Fruit fly (Drosophila melanogaster) whole organism, embryonic: ENCODE measurements around the gene CG13653.

Source experiments
- ATbp ChIP-seq: fragments of 200-800 bp; sonication (Bioruptor generic); optimal IDR thresholded peaks from 2 replicates; lab custom pipeline; 2017; ENCODE audit warnings: missing biosample characterization, mild to moderate bottlenecking, missing genetic modification characterization, missing genetic modification reagents
- B-H2 ChIP-seq: fragments of 200-800 bp; sonication (Bioruptor generic); optimal IDR thresholded peaks from 2 replicates; lab custom pipeline; 2018; ENCODE audit warnings: missing biosample characterization, mild to moderate bottlenecking, missing genetic modification characterization
- Bgb ChIP-seq: fragments of 200-800 bp; sonication (Bioruptor generic); IDR thresholded peaks from 2 replicates; pipeline ENCODE4 v1.3.6; 2022; ENCODE audit warnings: missing biosample characterization, missing genetic modification characterization; ENCODE audit not compliant: partially characterized antibody
- CG10321 ChIP-seq: fragments of 200-800 bp; sonication (Bioruptor generic); IDR thresholded peaks from 2 replicates; pipeline ENCODE4 v1.3.6; 2022; ENCODE audit warnings: missing biosample characterization, missing genetic modification characterization
- CG12236 ChIP-seq: fragments of 200-800 bp; sonication (Bioruptor generic); optimal IDR thresholded peaks from 2 replicates; lab custom pipeline; 2016; ENCODE audit warnings: missing biosample characterization, missing genetic modification characterization
- CG12942 ChIP-seq: fragments of 200-800 bp; sonication (Bioruptor generic); optimal IDR thresholded peaks from 3 replicates; lab custom pipeline; 2016; ENCODE audit warnings: missing biosample characterization, missing genetic modification characterization
- CG1647 ChIP-seq: fragments of 200-800 bp; sonication (Bioruptor generic); optimal IDR thresholded peaks from 3 replicates; lab custom pipeline; 2016; ENCODE audit warnings: missing biosample characterization, missing genetic modification characterization
- CG16815 ChIP-seq: fragments of 200-800 bp; sonication (Bioruptor generic); optimal IDR thresholded peaks from 3 replicates; lab custom pipeline; 2017; ENCODE audit warnings: missing biosample characterization, mild to moderate bottlenecking, missing genetic modification characterization
- CG17328 ChIP-seq: fragments of 200-800 bp; sonication (Bioruptor generic); IDR thresholded peaks from 2 replicates; pipeline ENCODE4 v1.3.6; 2022; ENCODE audit warnings: missing biosample characterization, missing genetic modification characterization
- CG17802 ChIP-seq: fragments of 200-800 bp; sonication (Bioruptor generic); optimal IDR thresholded peaks from 2 replicates; lab custom pipeline; 2018; ENCODE audit warnings: missing biosample characterization, mild to moderate bottlenecking, missing genetic modification characterization, moderate library complexity
- CG2202 ChIP-seq: fragments of 200-800 bp; sonication (Bioruptor generic); optimal IDR thresholded peaks from 2 replicates; lab custom pipeline; 2018; ENCODE audit warnings: missing biosample characterization, mild to moderate bottlenecking, missing genetic modification characterization
- CG34422 ChIP-seq: fragments of 200-800 bp; sonication (Bioruptor generic); IDR thresholded peaks from 3 replicates; pipeline ENCODE4 v1.3.6; 2022; ENCODE audit warnings: missing biosample characterization, missing genetic modification characterization
- CG3838 ChIP-seq: fragments of 200-800 bp; sonication (Bioruptor generic); optimal IDR thresholded peaks from 3 replicates; lab custom pipeline; 2016; ENCODE audit warnings: missing biosample characterization, missing genetic modification characterization
- CG3847 ChIP-seq: fragments of 200-800 bp; sonication (Bioruptor generic); IDR thresholded peaks from 2 replicates; pipeline ENCODE4 v1.3.6; 2022; ENCODE audit warnings: missing biosample characterization, missing genetic modification characterization
- CG6689 ChIP-seq: fragments of 200-800 bp; sonication (Bioruptor generic); IDR thresholded peaks from 2 replicates; pipeline ENCODE4 v1.3.6; 2022; ENCODE audit warnings: missing biosample characterization, missing genetic modification characterization
- CG6765 ChIP-seq: fragments of 200-800 bp; sonication (Bioruptor generic); optimal IDR thresholded peaks from 3 replicates; lab custom pipeline; 2017; ENCODE audit warnings: missing biosample characterization, mild to moderate bottlenecking, missing genetic modification characterization
- Chrac-16 ChIP-seq: fragments of 200-800 bp; sonication (Bioruptor generic); optimal IDR thresholded peaks from 3 replicates; lab custom pipeline; 2016; ENCODE audit warnings: missing biosample characterization, missing genetic modification characterization
- CkIIα-i1 ChIP-seq: fragments of 200-800 bp; sonication (Bioruptor generic); IDR thresholded peaks from 2 replicates; pipeline ENCODE4 v1.3.6; 2022; ENCODE audit warnings: missing biosample characterization, missing genetic modification characterization
- Dbx ChIP-seq: fragments of 200-800 bp; sonication (Bioruptor generic); IDR thresholded peaks from 3 replicates; pipeline ENCODE4 v1.3.6; 2022; ENCODE audit warnings: missing biosample characterization, missing genetic modification characterization
- Deaf1 ChIP-seq: fragments of 200-800 bp; optimal IDR thresholded peaks from 3 replicates; lab custom pipeline; 2019; ENCODE audit warnings: missing biosample characterization, mild to moderate bottlenecking, missing genetic modification characterization, moderate library complexity
- Dll ChIP-seq: fragments of 200-800 bp; sonication (Bioruptor generic); IDR thresholded peaks from 4 replicates; pipeline ENCODE4 v1.3.6; 2022; ENCODE audit warnings: missing biosample characterization, missing genetic modification characterization; ENCODE audit not compliant: partially characterized antibody
- Doc2 ChIP-seq: fragments of 200-800 bp; sonication (Bioruptor generic); IDR thresholded peaks from 2 replicates; pipeline ENCODE4 v1.3.6; 2022; ENCODE audit warnings: missing biosample characterization, missing genetic modification characterization
- Dp ChIP-seq: fragments of 200-800 bp; sonication (Bioruptor generic); optimal IDR thresholded peaks from 2 replicates; lab custom pipeline; 2018; ENCODE audit warnings: missing biosample characterization, mild to moderate bottlenecking, missing genetic modification characterization, moderate library complexity
- E2f2 ChIP-seq: fragments of 200-800 bp; sonication (Bioruptor generic); IDR thresholded peaks from 2 replicates; pipeline ENCODE4 v1.3.6; 2022; ENCODE audit warnings: missing biosample characterization, missing genetic modification characterization
- Hr51 ChIP-seq, 2 experiments: fragments of 200-800 bp; sonication (Bioruptor generic); optimal IDR thresholded peaks; 2 replicates in 1 of 2; 3 replicates in 1 of 2; lab custom pipeline; 2016 to 2018; ENCODE audit warnings: missing biosample characterization in 2 of 2, missing genetic modification characterization in 2 of 2, mild to moderate bottlenecking in 1 of 2, moderate library complexity in 1 of 2
- Jarid2 ChIP-seq: fragments of 200-800 bp; sonication (Bioruptor generic); optimal IDR thresholded peaks from 3 replicates; lab custom pipeline; 2017; ENCODE audit warnings: mild to moderate bottlenecking, missing biosample characterization, missing genetic modification reagents, missing genetic modification characterization
- Lim3 ChIP-seq: fragments of 200-800 bp; sonication (Bioruptor generic); IDR thresholded peaks from 2 replicates; pipeline ENCODE4 v1.3.6; 2022; ENCODE audit warnings: missing biosample characterization, missing genetic modification characterization
- Optix ChIP-seq: fragments of 200-800 bp; sonication (Bioruptor generic); IDR thresholded peaks from 3 replicates; pipeline ENCODE4 v1.3.6; 2022; ENCODE audit warnings: missing biosample characterization, missing genetic modification characterization
- PHDP ChIP-seq: fragments of 200-800 bp; sonication (Bioruptor generic); optimal IDR thresholded peaks from 3 replicates; lab custom pipeline; 2018; ENCODE audit warnings: missing biosample characterization, mild to moderate bottlenecking, missing genetic modification characterization, moderate library complexity
- Rx ChIP-seq: fragments of 200-800 bp; sonication (Bioruptor generic); IDR thresholded peaks from 2 replicates; pipeline ENCODE4 v1.3.6; 2022; ENCODE audit warnings: missing biosample characterization, missing genetic modification characterization
- Stat92E ChIP-seq, 3 experiments: fragments of >200 bp in 2 of 3; fragments of 200-800 bp in 1 of 3; sonication (Bioruptor generic) in 1 of 3; optimal IDR thresholded peaks; 2 replicates each; lab custom pipeline; 2017 to 2019; ENCODE audit warnings: missing biosample characterization in 3 of 3, missing genetic modification characterization in 3 of 3, mild to moderate bottlenecking in 1 of 3, moderate library complexity in 1 of 3
- Usf ChIP-seq: fragments of 200-800 bp; sonication (Bioruptor generic); optimal IDR thresholded peaks from 2 replicates; lab custom pipeline; 2017; ENCODE audit warnings: missing genotype, missing biosample characterization, missing genetic modification characterization
- amos ChIP-seq: fragments of 200-800 bp; sonication (Bioruptor generic); IDR thresholded peaks from 2 replicates; pipeline ENCODE4 v1.3.6; 2022; ENCODE audit warnings: missing biosample characterization, missing genetic modification characterization; ENCODE audit not compliant: partially characterized antibody
- ap ChIP-seq: fragments of 200-800 bp; sonication (Bioruptor generic); IDR thresholded peaks from 2 replicates; pipeline ENCODE4 v1.3.6; 2022; ENCODE audit warnings: missing biosample characterization, missing genetic modification characterization
- az2 ChIP-seq: fragments of 200-800 bp; sonication (Bioruptor generic); optimal IDR thresholded peaks from 3 replicates; lab custom pipeline; 2016; ENCODE audit warnings: missing biosample characterization, missing genetic modification characterization
- caup ChIP-seq: fragments of 200-800 bp; sonication (Bioruptor generic); optimal IDR thresholded peaks from 3 replicates; lab custom pipeline; 2017; ENCODE audit warnings: missing biosample characterization, mild to moderate bottlenecking, missing genetic modification characterization, moderate library complexity; ENCODE audit not compliant: severe bottlenecking
- crc ChIP-seq: fragments of 200-800 bp; sonication (Bioruptor generic); optimal IDR thresholded peaks from 2 replicates; lab custom pipeline; 2016; ENCODE audit warnings: missing biosample characterization, missing genetic modification characterization
- en ChIP-seq: fragments of 200-800 bp; sonication (Bioruptor generic); optimal IDR thresholded peaks from 2 replicates; lab custom pipeline; 2016; ENCODE audit warnings: missing biosample characterization, missing genetic modification characterization
- fd96Cb ChIP-seq: fragments of 200-800 bp; sonication (Bioruptor generic); optimal IDR thresholded peaks from 2 replicates; lab custom pipeline; 2018; ENCODE audit warnings: missing biosample characterization, mild to moderate bottlenecking, missing genetic modification characterization, moderate library complexity
- insv ChIP-seq, 2 experiments: fragments of 200-800 bp; sonication (Bioruptor generic); optimal IDR thresholded peaks; 3 replicates each; lab custom pipeline; 2016 to 2018; ENCODE audit warnings: missing biosample characterization in 2 of 2, missing genetic modification characterization in 2 of 2
- jing ChIP-seq: fragments of 200-800 bp; sonication (Bioruptor generic); optimal IDR thresholded peaks from 2 replicates; lab custom pipeline; 2018; ENCODE audit warnings: missing biosample characterization, mild to moderate bottlenecking, missing genetic modification characterization
- klu ChIP-seq: fragments of 200-800 bp; sonication (Bioruptor generic); IDR thresholded peaks from 2 replicates; pipeline ENCODE4 v1.3.6; 2022; ENCODE audit warnings: missing biosample characterization, missing genetic modification characterization
- mam ChIP-seq: fragments of 200-800 bp; sonication (Bioruptor generic); optimal IDR thresholded peaks from 3 replicates; lab custom pipeline; 2016; ENCODE audit warnings: missing biosample characterization, missing genetic modification characterization
- pros ChIP-seq: fragments of 200-800 bp; sonication (Bioruptor generic); optimal IDR thresholded peaks from 3 replicates; lab custom pipeline; 2019; ENCODE audit warnings: missing biosample characterization, mild to moderate bottlenecking, missing genetic modification characterization, moderate library complexity
- sob ChIP-seq: fragments of 200-800 bp; sonication (Bioruptor generic); IDR thresholded peaks from 2 replicates; pipeline ENCODE4 v1.3.6; 2022; ENCODE audit warnings: missing biosample characterization, missing genetic modification characterization
- sug ChIP-seq: fragments of 200-800 bp; optimal IDR thresholded peaks from 2 replicates; lab custom pipeline; 2019; ENCODE audit warnings: missing biosample characterization, mild to moderate bottlenecking, missing genetic modification characterization, moderate library complexity
- tap ChIP-seq: fragments of 200-800 bp; optimal IDR thresholded peaks from 3 replicates; lab custom pipeline; 2019; ENCODE audit warnings: missing biosample characterization, mild to moderate bottlenecking, missing genetic modification characterization, moderate library complexity
- wor ChIP-seq: fragments of 200-800 bp; sonication (Bioruptor generic); IDR thresholded peaks from 2 replicates; pipeline ENCODE4 v1.3.6; 2022; ENCODE audit warnings: missing biosample characterization, missing genetic modification characterization
- zfh2 ChIP-seq: fragments of 200-800 bp; sonication (Bioruptor generic); optimal IDR thresholded peaks from 2 replicates; lab custom pipeline; 2016; ENCODE audit warnings: missing biosample characterization, missing genetic modification characterization

Gene CG13653

dm6 chr3R:25183484-25184442, 11.6 kb upstream of the CG13653 start, which contains the start of gene dan (continued):
- TF ChIP-seq CG16815 (GFP tag; lab: Kevin White, UChicago) = peak; percentile 32
- TF ChIP-seq Bgb (GFP tag; lab: Robert Waterston, UW) = no peak
- TF ChIP-seq Dbx (GFP tag; lab: Robert Waterston, UW) = no peak
- peak; percentile 39 for TF ChIP-seq CG6689 (GFP tag; lab: Robert Waterston, UW)
- TF ChIP-seq Dp (GFP tag; lab: Kevin White, UChicago) = no peak
- TF ChIP-seq caup (GFP tag; lab: Kevin White, UChicago) = peak; percentile 18
- no peak for TF ChIP-seq wor
- no peak for TF ChIP-seq CG34422 (GFP tag; lab: Robert Waterston, UW)
- TF ChIP-seq amos (GFP tag; lab: Robert Waterston, UW) = no peak
- TF ChIP-seq zfh2 (GFP tag; lab: Kevin White, UChicago) = no peak
- no peak for TF ChIP-seq en
- no peak for TF ChIP-seq jing (GFP tag; lab: Kevin White, UChicago)
- peak; percentile 26 for TF ChIP-seq az2
- peak; percentile 49 for TF ChIP-seq PHDP
- peak in 1 of 2 experiments; percentile 48 for TF ChIP-seq Hr51 (GFP tag; optimal IDR thresholded peaks at IDR 0.05; lab: Kevin White, UChicago)
- TF ChIP-seq CG3847 = no peak
- no peak for TF ChIP-seq B-H2 (GFP tag; lab: Kevin White, UChicago)
- TF ChIP-seq fd96Cb = peak; percentile 38
- TF ChIP-seq CG2202 (tag; lab: Kevin White, UChicago) = no peak
- TF ChIP-seq CG12236 (GFP tag; lab: Kevin White, UChicago) = no peak
- TF ChIP-seq CG1647 (GFP tag; lab: Kevin White, UChicago) = no peak
- no peak for TF ChIP-seq E2f2
- no peak for TF ChIP-seq CG10321
- no peak for TF ChIP-seq Optix (GFP tag; lab: Robert Waterston, UW)
- TF ChIP-seq CG17328 (GFP tag; lab: Robert Waterston, UW) = no peak; the same call in 1 of the 2 replicates
- no peak for TF ChIP-seq sob (GFP tag; lab: Robert Waterston, UW)
- TF ChIP-seq pros (GFP tag; lab: Kevin White, UChicago) = peak; percentile 96
- no peak for TF ChIP-seq Doc2 (GFP tag; lab: Robert Waterston, UW)
- no peak for TF ChIP-seq sug (tag; lab: Kevin White, UChicago)
- no peak for TF ChIP-seq CG3838
- no peak for TF ChIP-seq Lim3 (GFP tag; lab: Robert Waterston, UW)
- no peak for TF ChIP-seq Stat92E (GFP tag; optimal IDR thresholded peaks at IDR 0.05; lab: Kevin White, UChicago)
- no peak for TF ChIP-seq Rx (GFP tag; lab: Robert Waterston, UW)
- no peak for TF ChIP-seq Dll (GFP tag; lab: Robert Waterston, UW)
- no peak for TF ChIP-seq Jarid2 (GFP tag; lab: Kevin White, UChicago)
- TF ChIP-seq Deaf1 (tag; lab: Kevin White, UChicago) = peak; percentile 92
- no peak for TF ChIP-seq insv (GFP tag; optimal IDR thresholded peaks at IDR 0.05; lab: Kevin White, UChicago)
- no peak for TF ChIP-seq CG12942 (GFP tag; lab: Kevin White, UChicago)
- TF ChIP-seq ATbp (GFP tag; lab: Kevin White, UChicago) = peak; percentile 12
- TF ChIP-seq klu = no peak
- no peak for TF ChIP-seq CkIIα-i1 (GFP tag; lab: Robert Waterston, UW)
- TF ChIP-seq tap (tag; lab: Kevin White, UChicago) = no peak
- TF ChIP-seq mam (GFP tag; lab: Kevin White, UChicago) = no peak
- TF ChIP-seq ap (GFP tag; lab: Robert Waterston, UW) = no peak
- TF ChIP-seq Chrac-16 (GFP tag; lab: Kevin White, UChicago) = peak; percentile 14
- TF ChIP-seq CG17802 (tag; lab: Kevin White, UChicago) = no peak
- TF ChIP-seq CG6765 (GFP tag; lab: Kevin White, UChicago) = no peak
- no peak for TF ChIP-seq crc (GFP tag; lab: Kevin White, UChicago)
- no peak for TF ChIP-seq Usf (GFP tag; lab: Kevin White, UChicago)
